Fruit fly (Drosophila melanogaster) whole organism, embryonic: ENCODE results near the gene Rbcn-3B.
A peak's percentile ranks its signal among the peaks of the same experiment; 100 is the strongest.

Source experiments
- Awh ChIP-seq: fragments of 200-800 bp; sonication (Bioruptor generic); IDR thresholded peaks from 2 replicates; pipeline ENCODE4, ENCODE4 v1.3.6; 2022; ENCODE audit warnings: missing biosample characterization, missing genetic modification characterization
- CG1024 ChIP-seq: fragments of 200-800 bp; sonication (Bioruptor generic); IDR thresholded peaks from 2 replicates; pipeline ENCODE4 v1.3.6; 2022; ENCODE audit warnings: missing biosample characterization, missing genetic modification characterization
- CG10543 ChIP-seq: fragments of 200-800 bp; sonication (Bioruptor generic); optimal IDR thresholded peaks from 3 replicates; lab custom pipeline; 2017; ENCODE audit warnings: missing biosample characterization, mild to moderate bottlenecking, missing genetic modification characterization, moderate library complexity
- CG11723 ChIP-seq: fragments of 200-800 bp; sonication (Bioruptor generic); optimal IDR thresholded peaks from 2 replicates; lab custom pipeline; 2017; ENCODE audit warnings: missing biosample characterization, mild to moderate bottlenecking, missing genetic modification characterization
- CG12769 ChIP-seq: fragments of 200-800 bp; sonication (Bioruptor generic); optimal IDR thresholded peaks from 2 replicates; lab custom pipeline; 2019; ENCODE audit warnings: missing biosample characterization, mild to moderate bottlenecking, missing genetic modification characterization, moderate library complexity
- CG15696 ChIP-seq: fragments of 200-800 bp; sonication (Bioruptor generic); optimal IDR thresholded peaks from 2 replicates; lab custom pipeline; 2019; ENCODE audit warnings: missing biosample characterization, mild to moderate bottlenecking, missing genetic modification characterization, moderate library complexity
- CG1647 ChIP-seq: fragments of 200-800 bp; sonication (Bioruptor generic); optimal IDR thresholded peaks from 3 replicates; lab custom pipeline; 2016; ENCODE audit warnings: missing biosample characterization, missing genetic modification characterization
- CG16813 ChIP-seq: fragments of 200-800 bp; sonication (Bioruptor generic); IDR thresholded peaks from 3 replicates; pipeline ENCODE4 v1.3.6; 2022; ENCODE audit warnings: missing biosample characterization, missing genetic modification characterization; ENCODE audit not compliant: partially characterized antibody
- CG16815 ChIP-seq: fragments of 200-800 bp; sonication (Bioruptor generic); optimal IDR thresholded peaks from 3 replicates; lab custom pipeline; 2017; ENCODE audit warnings: missing biosample characterization, mild to moderate bottlenecking, missing genetic modification characterization
- CG17361 ChIP-seq: fragments of 200-800 bp; sonication (Bioruptor generic); IDR thresholded peaks from 3 replicates; pipeline ENCODE4 v1.3.6; 2022; ENCODE audit warnings: missing biosample characterization, missing genetic modification characterization
- CG34224 ChIP-seq: fragments of 200-800 bp; sonication (Bioruptor generic); IDR thresholded peaks from 3 replicates; pipeline ENCODE4 v1.3.6; 2022; ENCODE audit warnings: missing biosample characterization, missing genetic modification characterization; ENCODE audit not compliant: partially characterized antibody
- CG3995 ChIP-seq: fragments of 200-800 bp; sonication (Bioruptor generic); optimal IDR thresholded peaks from 3 replicates; lab custom pipeline; 2016; ENCODE audit warnings: missing biosample characterization, missing genetic modification characterization
- CG42726 ChIP-seq: fragments of 200-800 bp; sonication (Bioruptor generic); IDR thresholded peaks from 2 replicates; pipeline ENCODE4 v1.3.6; 2022; ENCODE audit warnings: missing biosample characterization, missing genetic modification characterization; ENCODE audit not compliant: partially characterized antibody
- CG6813 ChIP-seq: fragments of 200-800 bp; sonication (Bioruptor generic); optimal IDR thresholded peaks from 2 replicates; lab custom pipeline; 2017; ENCODE audit warnings: missing biosample characterization, missing genetic modification characterization, mild to moderate bottlenecking, moderate library complexity, missing genetic modification reagents
- CG6854 ChIP-seq: fragments of 200-800 bp; sonication (Bioruptor generic); optimal IDR thresholded peaks from 3 replicates; lab custom pipeline; 2017; ENCODE audit warnings: missing biosample characterization, mild to moderate bottlenecking, missing genetic modification characterization
- CG7556 ChIP-seq: fragments of 200-800 bp; sonication (Bioruptor generic); optimal IDR thresholded peaks from 2 replicates; lab custom pipeline; 2017; ENCODE audit warnings: missing biosample characterization, mild to moderate bottlenecking, missing genetic modification characterization
- CG9609 ChIP-seq: fragments of 200-800 bp; sonication (Bioruptor generic); optimal IDR thresholded peaks from 3 replicates; lab custom pipeline; 2016; ENCODE audit warnings: missing biosample characterization, missing genetic modification characterization
- CrebB ChIP-seq: fragments of 200-800 bp; sonication (Bioruptor generic); optimal IDR thresholded peaks from 3 replicates; lab custom pipeline; 2018; ENCODE audit warnings: missing biosample characterization, mild to moderate bottlenecking, missing genetic modification characterization
- Deaf1 ChIP-seq: fragments of 200-800 bp; optimal IDR thresholded peaks from 3 replicates; lab custom pipeline; 2019; ENCODE audit warnings: missing biosample characterization, mild to moderate bottlenecking, missing genetic modification characterization, moderate library complexity
- Ets97D ChIP-seq: fragments of 200-800 bp; sonication (Bioruptor generic); optimal IDR thresholded peaks from 3 replicates; lab custom pipeline; 2016; ENCODE audit warnings: missing biosample characterization, missing genetic modification characterization
- Fer1 ChIP-seq: fragments of 200-800 bp; sonication (Bioruptor generic); optimal IDR thresholded peaks from 2 replicates; lab custom pipeline; 2017; ENCODE audit warnings: missing biosample characterization, mild to moderate bottlenecking, missing genetic modification characterization
- HLH3B ChIP-seq: fragments of 200-800 bp; sonication (Bioruptor generic); IDR thresholded peaks from 2 replicates; pipeline ENCODE4 v1.3.6; 2022; ENCODE audit warnings: missing biosample characterization, missing genetic modification characterization
- Hand ChIP-seq: fragments of 200-800 bp; sonication (Bioruptor generic); optimal IDR thresholded peaks from 2 replicates; lab custom pipeline; 2017; ENCODE audit warnings: mild to moderate bottlenecking, missing biosample characterization, missing genetic modification reagents, missing genetic modification characterization
- Hr78 ChIP-seq, 2 experiments: fragments of 200-800 bp in 1 of 2; fragments of >200 bp in 1 of 2; sonication (Bioruptor generic) in 1 of 2; optimal IDR thresholded peaks; 2 replicates each; lab custom pipeline; 2017 to 2019; ENCODE audit warnings: missing biosample characterization in 2 of 2, missing genetic modification characterization in 2 of 2, mild to moderate bottlenecking in 1 of 2, moderate library complexity in 1 of 2
- Lpt ChIP-seq: fragments of >200 bp; optimal IDR thresholded peaks from 2 replicates; lab custom pipeline; 2018; ENCODE audit warnings: missing biosample characterization, missing genetic modification characterization
- NC2α ChIP-seq: fragments of 200-800 bp; sonication (Bioruptor generic); optimal IDR thresholded peaks from 2 replicates; lab custom pipeline; 2016; ENCODE audit warnings: missing biosample characterization, missing genetic modification characterization
- Neu2 ChIP-seq: fragments of 200-800 bp; sonication (Bioruptor generic); optimal IDR thresholded peaks from 3 replicates; lab custom pipeline; 2016; ENCODE audit warnings: missing biosample characterization, missing genetic modification characterization, borderline replicate concordance
- Rx ChIP-seq: fragments of 200-800 bp; sonication (Bioruptor generic); IDR thresholded peaks from 2 replicates; pipeline ENCODE4 v1.3.6; 2022; ENCODE audit warnings: missing biosample characterization, missing genetic modification characterization
- ara ChIP-seq: fragments of 200-800 bp; sonication (Bioruptor generic); IDR thresholded peaks from 2 replicates; pipeline ENCODE4 v1.3.6; 2022; ENCODE audit warnings: missing biosample characterization, missing genetic modification characterization
- ato ChIP-seq: fragments of 200-800 bp; sonication (Bioruptor generic); IDR thresholded peaks from 2 replicates; pipeline ENCODE4 v1.3.6; 2022; ENCODE audit warnings: missing biosample characterization, missing genetic modification characterization; ENCODE audit not compliant: partially characterized antibody
- bab2 ChIP-seq: fragments of 200-800 bp; sonication (Bioruptor generic); optimal IDR thresholded peaks from 2 replicates; lab custom pipeline; 2016; ENCODE audit warnings: missing biosample characterization, missing genetic modification characterization
- btn ChIP-seq: fragments of 200-800 bp; sonication (Bioruptor generic); optimal IDR thresholded peaks from 2 replicates; lab custom pipeline; 2016; ENCODE audit warnings: missing biosample characterization, missing genetic modification characterization
- ewg ChIP-seq: fragments of 200-800 bp; sonication (Bioruptor generic); optimal IDR thresholded peaks from 3 replicates; lab custom pipeline; 2017; ENCODE audit warnings: mild to moderate bottlenecking, missing biosample characterization, missing genetic modification reagents, missing genetic modification characterization
- exex ChIP-seq: fragments of 200-800 bp; sonication (Bioruptor generic); optimal IDR thresholded peaks from 4 replicates; lab custom pipeline; 2018; ENCODE audit warnings: missing biosample characterization, mild to moderate bottlenecking, missing genetic modification characterization, moderate library complexity
- fd96Cb ChIP-seq: fragments of 200-800 bp; sonication (Bioruptor generic); optimal IDR thresholded peaks from 2 replicates; lab custom pipeline; 2018; ENCODE audit warnings: missing biosample characterization, mild to moderate bottlenecking, missing genetic modification characterization, moderate library complexity
- gfzf ChIP-seq: fragments of 200-800 bp; sonication (Bioruptor generic); optimal IDR thresholded peaks from 2 replicates; lab custom pipeline; 2016; ENCODE audit warnings: missing biosample characterization, mild to moderate bottlenecking, missing genetic modification characterization, moderate library complexity
- gsb ChIP-seq: fragments of 200-800 bp; sonication (Bioruptor generic); IDR thresholded peaks from 2 replicates; pipeline ENCODE4 v1.3.6; 2022; ENCODE audit warnings: missing biosample characterization, missing genetic modification characterization
- gt ChIP-seq: fragments of 200-800 bp; sonication (Bioruptor generic); IDR thresholded peaks from 2 replicates; pipeline ENCODE4 v1.3.6; 2022; ENCODE audit warnings: missing biosample characterization, missing genetic modification characterization
- lmd ChIP-seq: fragments of 200-800 bp; sonication (Bioruptor generic); IDR thresholded peaks from 2 replicates; pipeline ENCODE4 v1.3.6; 2022; ENCODE audit warnings: missing biosample characterization, missing genetic modification characterization
- maf-S ChIP-seq: fragments of 200-800 bp; sonication (Bioruptor generic); optimal IDR thresholded peaks from 2 replicates; lab custom pipeline; 2016; ENCODE audit warnings: missing biosample characterization, missing genetic modification characterization
- phol ChIP-seq: fragments of 200-800 bp; sonication (Bioruptor generic); optimal IDR thresholded peaks from 3 replicates; lab custom pipeline; 2018; ENCODE audit warnings: missing biosample characterization, mild to moderate bottlenecking, missing genetic modification characterization, moderate library complexity
- pnt ChIP-seq: fragments of 200-800 bp; sonication (Bioruptor generic); optimal IDR thresholded peaks from 3 replicates; lab custom pipeline; 2016; ENCODE audit warnings: missing biosample characterization, missing genetic modification characterization
- sens ChIP-seq: fragments of 200-800 bp; sonication (Bioruptor generic); peaks from one replicate; lab custom pipeline; 2016; ENCODE audit warnings: missing biosample characterization, missing genetic modification characterization
- sima ChIP-seq: fragments of 200-800 bp; sonication (Bioruptor generic); optimal IDR thresholded peaks from 2 replicates; lab custom pipeline; 2016; ENCODE audit warnings: missing biosample characterization, missing genetic modification characterization
- tna ChIP-seq: fragments of 200-800 bp; sonication (Bioruptor generic); IDR thresholded peaks from 2 replicates; pipeline ENCODE4 v1.3.6; 2022; ENCODE audit warnings: missing biosample characterization, missing genetic modification characterization; ENCODE audit not compliant: partially characterized antibody
- tx ChIP-seq: fragments of 200-800 bp; sonication (Bioruptor generic); optimal IDR thresholded peaks from 2 replicates; lab custom pipeline; 2016; ENCODE audit warnings: missing biosample characterization, missing genetic modification characterization
- vfl ChIP-seq: fragments of 200-800 bp; sonication (Bioruptor generic); optimal IDR thresholded peaks from 2 replicates; lab custom pipeline; 2016; ENCODE audit warnings: missing biosample characterization, missing genetic modification characterization
- wek ChIP-seq: fragments of 200-800 bp; sonication (Bioruptor generic); optimal IDR thresholded peaks from 3 replicates; lab custom pipeline; 2018; ENCODE audit warnings: missing biosample characterization, mild to moderate bottlenecking, missing genetic modification characterization, moderate library complexity
- z ChIP-seq: fragments of 200-800 bp; sonication (Bioruptor generic); IDR thresholded peaks from 3 replicates; pipeline ENCODE4 v1.3.6; 2022; ENCODE audit warnings: missing biosample characterization, missing genetic modification characterization

Rbcn-3B gene

DNA sequence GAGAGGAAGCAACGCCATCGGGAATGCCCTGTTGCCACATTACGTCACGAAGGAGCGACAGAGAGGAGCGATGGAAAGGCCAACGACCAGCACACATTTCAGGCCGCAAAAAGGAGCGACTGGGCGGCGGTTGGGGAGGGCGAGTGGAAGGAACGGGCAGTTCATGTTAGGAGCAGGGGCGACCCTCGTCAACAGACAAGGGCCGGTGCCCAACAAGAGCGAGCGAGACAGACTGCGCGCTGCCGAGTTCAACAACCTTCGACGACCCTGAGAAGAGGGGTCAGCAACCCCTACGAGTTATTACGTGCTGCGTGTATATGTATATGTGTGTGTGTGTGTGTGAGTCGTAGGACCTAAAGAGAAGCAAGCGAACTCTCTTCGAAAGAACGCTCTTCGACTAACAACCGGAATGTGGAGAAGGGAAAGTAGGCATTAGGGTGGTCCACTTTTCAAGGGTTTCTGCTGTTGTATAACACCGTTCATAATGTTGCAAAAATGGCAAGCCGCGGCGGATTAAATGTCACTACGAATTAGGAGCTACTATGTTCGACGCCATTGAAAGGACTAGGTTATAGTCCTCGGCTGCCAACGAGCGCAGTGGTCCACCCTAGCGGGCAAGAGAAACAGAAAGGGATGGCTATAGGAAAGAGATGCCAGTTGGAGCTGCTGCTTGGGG is 42.8 kb downstream of the Rbcn-3B start (continued):
- TF ChIP-seq Fer1, result peak; percentile 97
- TF ChIP-seq CG15696 (tag; lab: Kevin White, UChicago), result peak; percentile 87
- no peak for TF ChIP-seq tna (GFP tag; lab: Robert Waterston, UW)
- peak; percentile 99 for TF ChIP-seq sens (GFP tag; lab: Kevin White, UChicago)
- peak; percentile 95 for TF ChIP-seq Awh (GFP tag; lab: Robert Waterston, UW)
- TF ChIP-seq tx, result peak; percentile 90
- peak; percentile 95 for TF ChIP-seq CG7556
- peak; percentile 50 for TF ChIP-seq Neu2 (GFP tag; lab: Kevin White, UChicago)
- TF ChIP-seq maf-S (GFP tag; lab: Kevin White, UChicago), result peak; percentile 94
- TF ChIP-seq CG10543 (GFP tag; lab: Kevin White, UChicago), result peak; percentile 87
- peak; percentile 93 for TF ChIP-seq btn (GFP tag; lab: Kevin White, UChicago)
- peak; percentile 93 for TF ChIP-seq CG6854 (GFP tag; lab: Kevin White, UChicago)
- TF ChIP-seq gfzf, result no peak
- TF ChIP-seq z (GFP tag; lab: Robert Waterston, UW), result peak; percentile 69; the same call in 1 of the 3 replicates
- peak; percentile 68 for TF ChIP-seq gsb (GFP tag; lab: Robert Waterston, UW)
- TF ChIP-seq CG17361 (GFP tag; lab: Robert Waterston, UW), result peak; percentile 94
- peak; percentile 96 for TF ChIP-seq CG9609 (GFP tag; lab: Kevin White, UChicago)
- TF ChIP-seq CG11723 (GFP tag; lab: Kevin White, UChicago), result peak; percentile 93
- TF ChIP-seq CG1024 (GFP tag; lab: Robert Waterston, UW), result peak; percentile 82
- TF ChIP-seq Deaf1 (tag; lab: Kevin White, UChicago), result peak; percentile 78
- peak; percentile 89 for TF ChIP-seq CG1647
- TF ChIP-seq phol (tag; lab: Kevin White, UChicago), result peak; percentile 94
- TF ChIP-seq lmd (GFP tag; lab: Robert Waterston, UW), result peak; percentile 92
- no peak for TF ChIP-seq Lpt (GFP tag; lab: Kevin White, UChicago)
- TF ChIP-seq CG42726, result no peak
- TF ChIP-seq bab2 (GFP tag; lab: Kevin White, UChicago), result peak; percentile 89
- TF ChIP-seq Hr78 (GFP tag; optimal IDR thresholded peaks at IDR 0.05; lab: Kevin White, UChicago), result peak in 1 of 2 experiments; percentile 86
- peak; percentile 84 for TF ChIP-seq vfl (GFP tag; lab: Kevin White, UChicago)
- TF ChIP-seq Rx (GFP tag; lab: Robert Waterston, UW), result peak; percentile 92
- TF ChIP-seq wek (GFP tag; lab: Kevin White, UChicago), result peak; percentile 88
- peak; percentile 86 for TF ChIP-seq Ets97D
- TF ChIP-seq CG12769 (tag; lab: Kevin White, UChicago), result peak; percentile 99
- peak; percentile 96 for TF ChIP-seq fd96Cb
- peak; percentile 96 for TF ChIP-seq HLH3B (GFP tag; lab: Robert Waterston, UW)
- peak; percentile 72 for TF ChIP-seq CG3995 (GFP tag; lab: Kevin White, UChicago)
- peak; percentile 91 for TF ChIP-seq CG16815 (GFP tag; lab: Kevin White, UChicago)
- peak; percentile 92 for TF ChIP-seq NC2α (GFP tag; lab: Kevin White, UChicago)
- peak; percentile 82 for TF ChIP-seq gt (GFP tag; lab: Robert Waterston, UW)
- peak; percentile 92 for TF ChIP-seq ewg (GFP tag; lab: Kevin White, UChicago)
- peak; percentile 97 for TF ChIP-seq CG6813 (GFP tag; lab: Kevin White, UChicago)
- TF ChIP-seq exex (tag; lab: Kevin White, UChicago), result peak; percentile 76
- TF ChIP-seq CrebB (tag; lab: Kevin White, UChicago), result peak; percentile 93
- peak; percentile 96 for TF ChIP-seq ara (GFP tag; lab: Robert Waterston, UW)
- TF ChIP-seq CG16813 (GFP tag; lab: Robert Waterston, UW), result no peak
- peak; percentile 86 for TF ChIP-seq sima (GFP tag; lab: Kevin White, UChicago)
- TF ChIP-seq Hand (GFP tag; lab: Kevin White, UChicago), result peak; percentile 93
- TF ChIP-seq ato, result no peak
- TF ChIP-seq pnt, result peak; percentile 94
- no peak for TF ChIP-seq CG34224
